Worm (Caenorhabditis elegans) whole organism, L2 larva: ENCODE data around the gene srsx-39.

Source experiments
- C34F6.9 ChIP-seq: fragments of 150-350 bp; optimal IDR thresholded peaks from 2 replicates; lab custom pipeline; 2014; ENCODE audit warnings: missing biosample characterization, missing genetic modification characterization
- F13H6.1 ChIP-seq: sonication (generic microtip); optimal IDR thresholded peaks from 2 replicates; lab custom pipeline; 2016; ENCODE audit warnings: missing genetic modification characterization, missing compliant biosample characterization
- Y55F3AM.14 ChIP-seq: fragments of 200-800 bp; sonication (Bioruptor generic); optimal IDR thresholded peaks from 2 replicates; lab custom pipeline; 2018; ENCODE audit warnings: mild to moderate bottlenecking, missing genetic modification characterization, missing compliant biosample characterization
- ZK546.5 ChIP-seq: sonication (generic microtip); optimal IDR thresholded peaks from 2 replicates; lab custom pipeline; 2017; ENCODE audit warnings: missing biosample characterization, missing genetic modification characterization
- alr-1 ChIP-seq: fragments of 150-350 bp; optimal IDR thresholded peaks from 2 replicates; lab custom pipeline; 2014; ENCODE audit warnings: missing biosample characterization, missing genetic modification characterization
- aly-2 ChIP-seq: fragments of 150-350 bp; optimal IDR thresholded peaks from 2 replicates; lab custom pipeline; 2014; ENCODE audit warnings: missing biosample characterization, missing genetic modification characterization
- ama-1 ChIP-seq: fragments of 150-350 bp; optimal IDR thresholded peaks from 2 replicates; lab custom pipeline; 2018; ENCODE audit warnings: inconsistent platforms
- blmp-1 ChIP-seq: sonication (generic microtip); optimal IDR thresholded peaks from 2 replicates; lab custom pipeline; 2017; ENCODE audit warnings: missing genetic modification characterization, mild to moderate bottlenecking, missing compliant biosample characterization, antibody characterized with exemption, moderate library complexity; ENCODE audit not compliant: insufficient read depth
- ceh-16 ChIP-seq: fragments of 150-350 bp; optimal IDR thresholded peaks from 2 replicates; lab custom pipeline; 2014; ENCODE audit warnings: missing biosample characterization, missing genetic modification characterization
- ceh-82 ChIP-seq: fragments of 150-350 bp; optimal IDR thresholded peaks from 2 replicates; lab custom pipeline; 2014; ENCODE audit warnings: missing biosample characterization, missing genetic modification characterization
- crh-2 ChIP-seq: sonication (generic microtip); optimal IDR thresholded peaks from 2 replicates; lab custom pipeline; 2017; ENCODE audit warnings: missing biosample characterization, missing genetic modification characterization
- dmd-4 ChIP-seq: sonication (generic microtip); optimal IDR thresholded peaks from 2 replicates; lab custom pipeline; 2017; ENCODE audit warnings: missing biosample characterization, missing genetic modification characterization
- egl-27 ChIP-seq: sonication (generic microtip); optimal IDR thresholded peaks from 3 replicates; lab custom pipeline; 2017; ENCODE audit warnings: missing biosample characterization, missing genetic modification reagents, missing genetic modification characterization
- elt-1 ChIP-seq: fragments of 150-350 bp; optimal IDR thresholded peaks from 2 replicates; lab custom pipeline; 2014; ENCODE audit warnings: missing biosample characterization, missing genetic modification characterization
- fos-1 ChIP-seq: fragments of 150-350 bp; optimal IDR thresholded peaks from 2 replicates; lab custom pipeline; 2014; ENCODE audit warnings: missing biosample characterization, missing genetic modification characterization
- gmeb-1 ChIP-seq: fragments of 150-350 bp; optimal IDR thresholded peaks from 2 replicates; lab custom pipeline; 2014; ENCODE audit warnings: missing biosample characterization, missing genetic modification characterization
- lin-11 ChIP-seq: fragments of 150-350 bp; sonication (generic microtip); optimal IDR thresholded peaks from 2 replicates; lab custom pipeline; 2014; ENCODE audit warnings: missing biosample characterization, missing genetic modification characterization, inconsistent platforms, mixed read lengths
- lin-39 ChIP-seq: fragments of 150-350 bp; optimal IDR thresholded peaks from 2 replicates; lab custom pipeline; 2014; ENCODE audit warnings: missing biosample characterization, missing genetic modification reagents, missing genetic modification characterization
- mbf-1 ChIP-seq: sonication (generic microtip); optimal IDR thresholded peaks from 2 replicates; lab custom pipeline; 2017; ENCODE audit warnings: missing biosample characterization, missing genetic modification characterization
- nhr-10 ChIP-seq: sonication (generic microtip); optimal IDR thresholded peaks from 2 replicates; lab custom pipeline; 2017; ENCODE audit warnings: missing biosample characterization, missing genetic modification characterization
- nhr-11 ChIP-seq: fragments of 150-350 bp; optimal IDR thresholded peaks from 2 replicates; lab custom pipeline; 2014; ENCODE audit warnings: missing biosample characterization, missing genetic modification characterization
- nhr-12 ChIP-seq: fragments of 150-350 bp; optimal IDR thresholded peaks from 2 replicates; lab custom pipeline; 2014; ENCODE audit warnings: missing biosample characterization, missing genetic modification characterization
- nhr-129 ChIP-seq: fragments of 150-350 bp; optimal IDR thresholded peaks from 2 replicates; lab custom pipeline; 2014; ENCODE audit warnings: missing biosample characterization, missing genetic modification characterization
- nhr-23 ChIP-seq: fragments of 150-350 bp; optimal IDR thresholded peaks from 2 replicates; lab custom pipeline; 2014; ENCODE audit warnings: missing biosample characterization, missing genetic modification reagents, missing genetic modification characterization
- nhr-237 ChIP-seq: fragments of 150-350 bp; optimal IDR thresholded peaks from 2 replicates; lab custom pipeline; 2014; ENCODE audit warnings: missing biosample characterization, missing genetic modification characterization
- nhr-25 ChIP-seq: fragments of 150-350 bp; sonication (generic microtip); optimal IDR thresholded peaks from 3 replicates; lab custom pipeline; 2014; ENCODE audit warnings: missing biosample characterization, missing genetic modification characterization
- nhr-77 ChIP-seq: fragments of 150-350 bp; optimal IDR thresholded peaks from 2 replicates; lab custom pipeline; 2014; ENCODE audit warnings: missing biosample characterization, missing genetic modification characterization
- peb-1 ChIP-seq: fragments of 150-350 bp; optimal IDR thresholded peaks from 2 replicates; lab custom pipeline; 2014; ENCODE audit warnings: missing biosample characterization, missing genetic modification characterization
- sem-4 ChIP-seq: fragments of 150-350 bp; optimal IDR thresholded peaks from 2 replicates; lab custom pipeline; 2014; ENCODE audit warnings: missing biosample characterization, missing genetic modification reagents, missing genetic modification characterization
- sma-3 ChIP-seq: sonication (generic microtip); optimal IDR thresholded peaks from 2 replicates; lab custom pipeline; 2016; ENCODE audit warnings: missing genetic modification reagents, missing genetic modification characterization, missing compliant biosample characterization
- sma-9 ChIP-seq, 2 experiments: fragments of 150-350 bp in 1 of 2; sonication (generic microtip) in 1 of 2; optimal IDR thresholded peaks; 2 replicates each; lab custom pipeline; 2014 to 2016; ENCODE audit warnings: missing genetic modification characterization in 2 of 2, mild to moderate bottlenecking in 1 of 2, missing biosample characterization in 1 of 2, missing compliant biosample characterization in 1 of 2, missing genetic modification reagents in 1 of 2, moderate library complexity in 1 of 2
- snpc-4 ChIP-seq: fragments of 150-350 bp; optimal IDR thresholded peaks from 2 replicates; lab custom pipeline; 2014; ENCODE audit warnings: missing biosample characterization, missing genetic modification characterization
- unc-39 ChIP-seq: fragments of 150-350 bp; optimal IDR thresholded peaks from 2 replicates; lab custom pipeline; 2014; ENCODE audit warnings: missing biosample characterization, missing genetic modification characterization
- zag-1 ChIP-seq: fragments of 150-350 bp; optimal IDR thresholded peaks from 2 replicates; lab custom pipeline; 2014; ENCODE audit warnings: missing biosample characterization, missing genetic modification characterization
- ztf-1 ChIP-seq: fragments of 200-800 bp; sonication (Bioruptor generic); conservative IDR thresholded peaks from 2 replicates; pipeline ENCODE4 v1.3.6; 2022; ENCODE audit warnings: missing genetic modification characterization, missing compliant biosample characterization
- ztf-11 ChIP-seq: sonication (generic microtip); optimal IDR thresholded peaks from 2 replicates; lab custom pipeline; 2017; ENCODE audit warnings: missing biosample characterization, missing genetic modification characterization

Gene srsx-39

DNA sequence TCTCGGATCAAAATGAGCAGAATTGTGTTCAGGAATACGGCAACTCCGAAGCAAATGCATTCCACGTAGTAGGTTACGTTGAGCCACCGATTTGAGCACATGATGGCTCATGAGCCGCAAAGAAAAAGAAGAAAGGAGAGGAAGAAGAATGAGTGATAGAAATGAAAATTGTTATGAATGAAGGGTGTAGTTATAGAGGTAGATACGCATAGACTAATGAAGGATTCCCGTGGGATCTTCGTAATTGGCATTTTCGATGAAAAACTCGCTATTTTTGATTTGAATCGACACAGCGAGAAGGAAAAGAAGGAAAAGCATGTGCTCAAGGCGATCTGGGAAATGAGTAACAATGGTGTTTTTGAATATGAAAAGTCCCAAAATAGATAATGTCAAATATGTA lies 37.3 kb upstream of the srsx-39 start, which contains the start of gene str-96:
TSS of gene str-96 (minus strand) at position 101 of the 400 bp plus-strand sequence.
- TF ChIP-seq snpc-4 (tag; lab: Kevin White, UChicago) (no peak), ztf-1 (GFP tag; lab: Robert Waterston, UW) (no peak), mbf-1 (tag; lab: Kevin White, UChicago) (no peak)

DNA sequence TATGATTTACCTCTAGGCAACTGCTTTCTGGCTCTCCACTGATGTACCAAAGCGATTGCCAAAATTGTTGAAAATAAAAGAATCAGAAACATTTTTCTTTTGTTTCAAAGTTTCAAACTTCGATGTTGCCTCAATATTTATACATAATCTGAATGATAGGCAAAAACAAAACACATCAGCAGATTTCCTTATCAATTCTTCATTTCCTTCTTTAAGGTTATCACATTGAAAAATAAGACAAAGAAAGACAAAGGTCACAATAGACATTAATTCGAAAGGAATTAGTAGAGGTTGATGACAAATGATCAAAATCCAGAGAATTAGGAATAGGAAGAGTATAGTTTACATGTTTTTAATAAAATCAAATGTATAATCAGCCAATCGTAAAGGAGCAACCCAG lies 34.4 kb upstream of the srsx-39 start, which contains the start of gene cyp-34A2:
TSS of gene cyp-34A2 (minus strand) at position 101 of the 400 bp plus-strand sequence.
- TF ChIP-seq snpc-4 (tag; lab: Kevin White, UChicago) = no peak
- TF ChIP-seq unc-39 (tag; lab: Kevin White, UChicago) = no peak
- TF ChIP-seq elt-1 (tag; lab: Kevin White, UChicago) = no peak
- TF ChIP-seq nhr-12 (tag; lab: Kevin White, UChicago) = no peak
- TF ChIP-seq lin-11 (tag; lab: Kevin White, UChicago) = no peak
- no peak for TF ChIP-seq blmp-1 (tag; lab: Kevin White, UChicago)
- no peak for TF ChIP-seq nhr-25 (tag; lab: Kevin White, UChicago)
- no peak for TF ChIP-seq zag-1 (tag; lab: Kevin White, UChicago)
- no peak for TF ChIP-seq dmd-4 (tag; lab: Kevin White, UChicago)
- no peak for TF ChIP-seq lin-39 (tag; lab: Kevin White, UChicago)
- no peak for TF ChIP-seq nhr-77
- no peak for TF ChIP-seq peb-1 (tag; lab: Kevin White, UChicago)
- no peak for TF ChIP-seq nhr-10
- TF ChIP-seq ceh-16 = no peak
- TF ChIP-seq nhr-11 = no peak
- no peak for TF ChIP-seq nhr-23

DNA sequence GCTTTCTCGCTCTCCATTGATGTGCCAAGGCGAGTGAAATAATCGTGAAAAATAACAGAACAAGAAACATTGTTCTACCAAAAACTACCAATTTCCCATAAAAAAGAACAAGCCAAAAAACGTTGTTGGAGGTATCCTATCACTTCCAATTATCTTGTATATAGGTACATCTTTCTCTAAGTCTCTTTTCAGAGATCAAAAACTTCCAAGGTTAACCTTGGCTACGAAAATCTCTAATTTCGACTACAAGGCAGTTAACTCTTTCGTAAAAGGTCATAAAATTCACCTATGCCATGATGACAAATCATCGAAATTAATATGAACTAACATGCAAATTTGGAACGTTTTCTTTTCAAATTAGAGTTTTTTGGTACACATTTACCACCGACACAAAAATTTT lies 31.3 kb upstream of the srsx-39 start, which contains the start of gene cyp-34A1:
TSS of gene cyp-34A1 (minus strand) at position 101 of the 400 bp plus-strand sequence.
- TF ChIP-seq lin-39 (tag; lab: Kevin White, UChicago) (no peak), F13H6.1 (tag; lab: Kevin White, UChicago) (no peak), sem-4 (tag; lab: Kevin White, UChicago) (no peak), snpc-4 (tag; lab: Kevin White, UChicago) (no peak), gmeb-1 (tag; lab: Kevin White, UChicago) (no peak), nhr-12 (tag; lab: Kevin White, UChicago) (no peak), nhr-77 (no peak), crh-2 (tag; lab: Kevin White, UChicago) (no peak), ztf-1 (GFP tag; lab: Robert Waterston, UW) (no peak), nhr-23 (no peak), ama-1 (lab: Kevin White, UChicago) (no peak), egl-27 (tag; lab: Kevin White, UChicago) (no peak), fos-1 (tag; lab: Kevin White, UChicago) (no peak), blmp-1 (tag; lab: Kevin White, UChicago) (no peak), C34F6.9 (no peak), zag-1 (tag; lab: Kevin White, UChicago) (no peak), alr-1 (tag; lab: Kevin White, UChicago) (no peak), nhr-237 (tag; lab: Kevin White, UChicago) (no peak)

DNA sequence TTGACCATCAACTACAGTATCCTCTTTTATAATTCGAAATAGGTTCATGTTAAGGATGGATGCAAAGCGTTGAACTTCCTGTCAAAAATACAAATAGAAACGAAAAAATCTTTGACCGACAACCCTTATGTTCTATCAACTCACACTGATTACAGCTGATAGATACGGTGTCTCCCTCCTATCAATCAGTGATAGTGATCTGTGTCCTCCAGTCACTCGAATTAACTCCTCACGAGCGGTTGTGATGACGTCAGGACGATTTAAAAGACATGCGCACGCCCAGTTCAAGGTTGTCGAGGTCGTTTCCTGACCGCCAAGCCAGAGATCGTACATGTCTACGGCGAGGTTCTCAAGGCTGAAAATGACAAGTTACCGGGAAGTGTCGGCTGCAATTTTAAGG lies 29.4 kb upstream of the srsx-39 start:
- TF ChIP-seq sma-9 (GFP tag; optimal IDR thresholded peaks at IDR 0.05; lab: Kevin White, UChicago) (peak; percentile 51), sma-9 (tag; optimal IDR thresholded peaks at IDR 0.05; lab: Kevin White, UChicago) (no peak), gmeb-1 (tag; lab: Kevin White, UChicago) (no peak), Y55F3AM.14 (GFP tag; lab: Kevin White, UChicago) (no peak)

DNA sequence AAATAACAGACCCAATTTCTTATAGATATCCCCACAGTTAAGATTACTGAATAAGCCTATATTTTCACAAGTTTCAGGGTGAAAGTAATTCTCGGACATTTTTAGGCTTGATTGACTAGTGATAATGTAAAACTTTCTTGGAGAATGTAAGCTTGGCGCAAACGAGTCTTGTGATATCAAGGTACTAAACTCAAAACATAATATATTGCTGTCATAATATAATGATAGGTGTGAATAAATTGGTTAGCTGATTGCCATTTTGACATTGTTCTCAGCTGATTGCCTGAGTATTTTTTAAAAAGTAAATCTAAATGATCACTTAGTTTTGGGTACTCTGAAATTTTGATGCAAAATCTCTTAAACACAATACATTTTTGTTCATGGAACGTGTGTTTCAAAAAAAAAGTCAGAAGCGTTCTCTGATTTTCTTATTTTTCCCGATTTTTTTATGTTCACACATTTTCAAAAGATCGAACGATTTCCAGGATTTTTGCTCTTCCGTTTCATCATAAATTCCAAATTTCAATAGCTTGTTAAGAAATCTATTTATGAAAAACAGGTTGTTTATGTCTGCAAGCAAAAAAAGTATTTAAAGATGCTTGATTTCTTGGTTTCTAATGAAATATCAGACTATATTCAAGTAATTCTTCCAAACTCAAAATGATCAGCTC lies 24.8 kb upstream of the srsx-39 start, which contains the start of the genes srw-19 and srx-51:
TSS of gene srw-19 (minus strand) at position 101 of the 671 bp plus-strand sequence.
TSS of gene srx-51 (plus strand) at position 621 of the 671 bp plus-strand sequence.
- TF ChIP-seq nhr-129 (no peak), nhr-11 (no peak), sma-3 (GFP tag; lab: Kevin White, UChicago) (no peak), aly-2 (no peak), ZK546.5 (tag; lab: Kevin White, UChicago) (no peak), ama-1 (lab: Kevin White, UChicago) (no peak), nhr-23 (no peak), egl-27 (tag; lab: Kevin White, UChicago) (no peak), lin-39 (tag; lab: Kevin White, UChicago) (no peak), ceh-82 (tag; lab: Kevin White, UChicago) (no peak), crh-2 (tag; lab: Kevin White, UChicago) (no peak), ztf-11 (tag; lab: Kevin White, UChicago) (no peak), snpc-4 (tag; lab: Kevin White, UChicago) (no peak), dmd-4 (tag; lab: Kevin White, UChicago) (no peak), nhr-10 (no peak), zag-1 (tag; lab: Kevin White, UChicago) (no peak)
